Fruit fly (Drosophila melanogaster) whole organism, embryonic: ENCODE results near the gene CG14330.

Experiments
- Aef1 ChIP-seq: fragments of 200-800 bp; sonication (Bioruptor generic); IDR thresholded peaks from 3 replicates; pipeline ENCODE4 v1.3.6; 2022; ENCODE audit warnings: missing biosample characterization, missing genetic modification characterization
- Awh ChIP-seq: fragments of 200-800 bp; sonication (Bioruptor generic); IDR thresholded peaks from 2 replicates; pipeline ENCODE4, ENCODE4 v1.3.6; 2022; ENCODE audit warnings: missing biosample characterization, missing genetic modification characterization
- Bdp1 ChIP-seq: fragments of 200-800 bp; sonication (Bioruptor generic); optimal IDR thresholded peaks from 3 replicates; lab custom pipeline; 2016; ENCODE audit warnings: missing biosample characterization, missing genetic modification characterization
- CG10267 ChIP-seq: fragments of 200-800 bp; sonication (Bioruptor generic); optimal IDR thresholded peaks from 2 replicates; lab custom pipeline; 2018; ENCODE audit warnings: missing biosample characterization, mild to moderate bottlenecking, missing genetic modification characterization, moderate library complexity
- CG12104 ChIP-seq: fragments of 200-800 bp; sonication (Bioruptor generic); optimal IDR thresholded peaks from 3 replicates; lab custom pipeline; 2016; ENCODE audit warnings: missing biosample characterization, missing genetic modification characterization
- CG12769 ChIP-seq: fragments of 200-800 bp; sonication (Bioruptor generic); optimal IDR thresholded peaks from 2 replicates; lab custom pipeline; 2019; ENCODE audit warnings: missing biosample characterization, mild to moderate bottlenecking, missing genetic modification characterization, moderate library complexity
- CG2116 ChIP-seq: fragments of 200-800 bp; sonication (Bioruptor generic); optimal IDR thresholded peaks from 3 replicates; lab custom pipeline; 2018; ENCODE audit warnings: missing biosample characterization, mild to moderate bottlenecking, missing genetic modification characterization
- CG2889 ChIP-seq: fragments of 200-800 bp; sonication (Bioruptor generic); IDR thresholded peaks from 3 replicates; pipeline ENCODE4 v1.3.6; 2022; ENCODE audit warnings: missing biosample characterization, missing genetic modification characterization
- CG30020 ChIP-seq: fragments of 200-800 bp; optimal IDR thresholded peaks from 2 replicates; lab custom pipeline; 2019; ENCODE audit warnings: missing biosample characterization, mild to moderate bottlenecking, missing genetic modification characterization, moderate library complexity
- CG30431 ChIP-seq: fragments of 200-800 bp; sonication (Bioruptor generic); optimal IDR thresholded peaks from 2 replicates; lab custom pipeline; 2017; ENCODE audit warnings: missing biosample characterization, missing genetic modification characterization
- CG33557 ChIP-seq: fragments of 200-800 bp; sonication (Bioruptor generic); optimal IDR thresholded peaks from 2 replicates; lab custom pipeline; 2019; ENCODE audit warnings: missing biosample characterization, mild to moderate bottlenecking, missing genetic modification characterization, moderate library complexity
- CG34224 ChIP-seq: fragments of 200-800 bp; sonication (Bioruptor generic); IDR thresholded peaks from 3 replicates; pipeline ENCODE4 v1.3.6; 2022; ENCODE audit warnings: missing biosample characterization, missing genetic modification characterization; ENCODE audit not compliant: partially characterized antibody
- CG4730 ChIP-seq: fragments of 200-800 bp; sonication (Bioruptor generic); IDR thresholded peaks from 2 replicates; pipeline ENCODE4 v1.3.6; 2022; ENCODE audit warnings: missing biosample characterization, missing genetic modification characterization
- CG5953 ChIP-seq: fragments of 200-800 bp; sonication (Bioruptor generic); IDR thresholded peaks from 2 replicates; pipeline ENCODE4 v1.3.6; 2022; ENCODE audit warnings: missing biosample characterization, missing genetic modification characterization
- CG6254 ChIP-seq: fragments of 200-800 bp; sonication (Bioruptor generic); optimal IDR thresholded peaks from 3 replicates; lab custom pipeline; 2017; ENCODE audit warnings: mild to moderate bottlenecking, missing biosample characterization, missing genetic modification reagents, missing genetic modification characterization
- CG6683 ChIP-seq: fragments of 200-800 bp; sonication (Bioruptor generic); optimal IDR thresholded peaks from 2 replicates; lab custom pipeline; 2017; ENCODE audit warnings: missing biosample characterization, mild to moderate bottlenecking, missing genetic modification characterization, missing genetic modification reagents
- CG7987 ChIP-seq: fragments of 200-800 bp; sonication (Bioruptor generic); optimal IDR thresholded peaks from 2 replicates; lab custom pipeline; 2018; ENCODE audit warnings: missing biosample characterization, mild to moderate bottlenecking, missing genetic modification characterization, moderate library complexity
- CG8924 ChIP-seq: fragments of 200-800 bp; optimal IDR thresholded peaks from 3 replicates; lab custom pipeline; 2019; ENCODE audit warnings: missing biosample characterization, mild to moderate bottlenecking, missing genetic modification characterization, moderate library complexity
- Camta ChIP-seq: fragments of 200-800 bp; sonication (Bioruptor generic); optimal IDR thresholded peaks from 2 replicates; lab custom pipeline; 2016; ENCODE audit warnings: missing biosample characterization, missing genetic modification characterization
- Ets65A ChIP-seq: fragments of 200-800 bp; sonication (Bioruptor generic); peaks from one replicate; lab custom pipeline; 2016; ENCODE audit warnings: missing biosample characterization, missing genetic modification characterization
- NC2α ChIP-seq: fragments of 200-800 bp; sonication (Bioruptor generic); optimal IDR thresholded peaks from 2 replicates; lab custom pipeline; 2016; ENCODE audit warnings: missing biosample characterization, missing genetic modification characterization
- Stat92E ChIP-seq, 3 experiments: fragments of >200 bp in 2 of 3; fragments of 200-800 bp in 1 of 3; sonication (Bioruptor generic) in 1 of 3; optimal IDR thresholded peaks; 2 replicates each; lab custom pipeline; 2017 to 2019; ENCODE audit warnings: missing biosample characterization in 3 of 3, missing genetic modification characterization in 3 of 3, mild to moderate bottlenecking in 1 of 3, moderate library complexity in 1 of 3
- TFAM ChIP-seq: fragments of 200-800 bp; sonication (Bioruptor generic); optimal IDR thresholded peaks from 2 replicates; lab custom pipeline; 2017; ENCODE audit warnings: missing biosample characterization, missing genetic modification characterization, inconsistent platforms
- Tbp ChIP-seq: fragments of >200 bp; optimal IDR thresholded peaks from 2 replicates; lab custom pipeline; 2018; ENCODE audit warnings: missing biosample characterization, missing genetic modification characterization
- amos ChIP-seq: fragments of 200-800 bp; sonication (Bioruptor generic); IDR thresholded peaks from 2 replicates; pipeline ENCODE4 v1.3.6; 2022; ENCODE audit warnings: missing biosample characterization, missing genetic modification characterization; ENCODE audit not compliant: partially characterized antibody
- bowl ChIP-seq: fragments of 200-800 bp; sonication (Bioruptor generic); IDR thresholded peaks from 2 replicates; pipeline ENCODE4 v1.3.6; 2022; ENCODE audit warnings: missing biosample characterization, missing genetic modification characterization
- cad ChIP-seq: fragments of >200 bp; optimal IDR thresholded peaks from 2 replicates; lab custom pipeline; 2017; ENCODE audit warnings: missing biosample characterization, missing genetic modification characterization
- chinmo ChIP-seq: fragments of 200-800 bp; sonication (Bioruptor generic); IDR thresholded peaks from 4 replicates; pipeline ENCODE4 v1.3.6; 2022; ENCODE audit warnings: missing biosample characterization, missing genetic modification characterization; ENCODE audit not compliant: partially characterized antibody
- emc ChIP-seq: fragments of 200-800 bp; sonication (Bioruptor generic); optimal IDR thresholded peaks from 2 replicates; lab custom pipeline; 2016; ENCODE audit warnings: missing biosample characterization, missing genetic modification characterization
- en ChIP-seq: fragments of 200-800 bp; sonication (Bioruptor generic); optimal IDR thresholded peaks from 2 replicates; lab custom pipeline; 2016; ENCODE audit warnings: missing biosample characterization, missing genetic modification characterization
- eve ChIP-seq, 2 experiments: fragments of >200 bp; optimal IDR thresholded peaks; 2 replicates each; lab custom pipeline; 2017; ENCODE audit warnings: missing biosample characterization in 2 of 2, missing genetic modification characterization in 2 of 2
- exex ChIP-seq: fragments of 200-800 bp; sonication (Bioruptor generic); optimal IDR thresholded peaks from 4 replicates; lab custom pipeline; 2018; ENCODE audit warnings: missing biosample characterization, mild to moderate bottlenecking, missing genetic modification characterization, moderate library complexity
- fd64A ChIP-seq: fragments of 200-800 bp; sonication (Bioruptor generic); optimal IDR thresholded peaks from 3 replicates; lab custom pipeline; 2018; ENCODE audit warnings: missing biosample characterization, mild to moderate bottlenecking, missing genetic modification characterization
- ftz-f1 ChIP-seq: fragments of 200-800 bp; sonication (Bioruptor generic); optimal IDR thresholded peaks from 2 replicates; lab custom pipeline; 2016; ENCODE audit warnings: missing biosample characterization, missing genetic modification characterization
- fu2 ChIP-seq: fragments of 200-800 bp; sonication (Bioruptor generic); optimal IDR thresholded peaks from 2 replicates; lab custom pipeline; 2016; ENCODE audit warnings: missing biosample characterization, missing genetic modification characterization
- gsb ChIP-seq: fragments of 200-800 bp; sonication (Bioruptor generic); IDR thresholded peaks from 2 replicates; pipeline ENCODE4 v1.3.6; 2022; ENCODE audit warnings: missing biosample characterization, missing genetic modification characterization
- hkb ChIP-seq, 2 experiments: fragments of 200-800 bp in 1 of 2; fragments of >200 bp in 1 of 2; sonication (Bioruptor generic) in 1 of 2; IDR thresholded peaks in 1 of 2; optimal IDR thresholded peaks in 1 of 2; 2 replicates each; pipeline versions ENCODE4 v1.3.6 to Lab custom; 2017 to 2022; ENCODE audit warnings: missing biosample characterization in 1 of 2, missing genetic modification characterization in 1 of 2
- prd ChIP-seq, 3 experiments: fragments of >200 bp in 2 of 3; fragments of 200-800 bp in 1 of 3; sonication (Bioruptor generic) in 1 of 3; optimal IDR thresholded peaks in 2 of 3; IDR thresholded peaks in 1 of 3; 2 replicates in 2 of 3; 3 replicates in 1 of 3; pipeline versions ENCODE4 v1.3.6 to Lab custom; 2017 to 2022; ENCODE audit warnings: missing biosample characterization in 1 of 3, missing genetic modification characterization in 1 of 3
- pzg ChIP-seq: fragments of 200-800 bp; sonication (Bioruptor generic); optimal IDR thresholded peaks from 3 replicates; lab custom pipeline; 2018; ENCODE audit warnings: missing biosample characterization, mild to moderate bottlenecking, missing genetic modification characterization, moderate library complexity
- sd ChIP-seq: fragments of 200-800 bp; sonication (Bioruptor generic); optimal IDR thresholded peaks from 3 replicates; lab custom pipeline; 2018; ENCODE audit warnings: missing biosample characterization, mild to moderate bottlenecking, missing genetic modification characterization, moderate library complexity
- sim ChIP-seq: fragments of 200-800 bp; sonication (Bioruptor generic); IDR thresholded peaks from 2 replicates; pipeline ENCODE4 v1.3.6; 2022; ENCODE audit warnings: missing biosample characterization, missing genetic modification characterization
- stwl ChIP-seq: fragments of 200-800 bp; sonication (Bioruptor generic); optimal IDR thresholded peaks from 3 replicates; lab custom pipeline; 2018; ENCODE audit warnings: missing biosample characterization, mild to moderate bottlenecking, missing genetic modification characterization, moderate library complexity
- tx ChIP-seq: fragments of 200-800 bp; sonication (Bioruptor generic); optimal IDR thresholded peaks from 2 replicates; lab custom pipeline; 2016; ENCODE audit warnings: missing biosample characterization, missing genetic modification characterization
- unpg ChIP-seq: fragments of 200-800 bp; sonication (Bioruptor generic); optimal IDR thresholded peaks from 3 replicates; lab custom pipeline; 2018; ENCODE audit warnings: missing biosample characterization, mild to moderate bottlenecking, missing genetic modification characterization, moderate library complexity
- vvl ChIP-seq: fragments of 200-800 bp; sonication (Bioruptor generic); IDR thresholded peaks from 2 replicates; pipeline ENCODE4 v1.3.6; 2022; ENCODE audit warnings: missing biosample characterization, missing genetic modification characterization
- wdn ChIP-seq: fragments of 200-800 bp; sonication (Bioruptor generic); IDR thresholded peaks from 2 replicates; pipeline ENCODE4 v1.3.6; 2022; ENCODE audit warnings: missing biosample characterization, missing genetic modification characterization
- zen ChIP-seq: fragments of 200-800 bp; sonication (Bioruptor generic); optimal IDR thresholded peaks from 3 replicates; lab custom pipeline; 2018; ENCODE audit warnings: missing biosample characterization, mild to moderate bottlenecking, missing genetic modification characterization, moderate library complexity

The CG14330 gene

dm6 chr3R:17448758-17449157 is 7.8 kb downstream of the CG14330 start, which contains the start of gene Eh:
Gene Eh (minus strand): TSS chr3R:17448858.
- no peak for TF ChIP-seq unpg (GFP tag; lab: Kevin White, UChicago)
- no peak for TF ChIP-seq Ets65A (GFP tag; lab: Kevin White, UChicago)
- no peak for TF ChIP-seq CG34224
- TF ChIP-seq emc (GFP tag; lab: Kevin White, UChicago), result no peak
- 0 out of 3 replicates have a peak, but pooled peaks have one; percentile 24 for TF ChIP-seq CG2889 (GFP tag; lab: Robert Waterston, UW)
- TF ChIP-seq ftz-f1, result no peak
- no peak for TF ChIP-seq bowl (GFP tag; lab: Robert Waterston, UW)
- no peak for TF ChIP-seq fu2 (GFP tag; lab: Kevin White, UChicago)

- TF ChIP-seq Bdp1 (GFP tag; lab: Kevin White, UChicago), result no peak
- TF ChIP-seq CG7987, result no peak
- TF ChIP-seq Aef1, result no peak
- peak; percentile 60; the same call in 1 of the 2 replicates for TF ChIP-seq vvl (GFP tag; lab: Robert Waterston, UW)
- peak; percentile 60 for TF ChIP-seq CG12769 (tag; lab: Kevin White, UChicago)
- TF ChIP-seq CG30020 (tag; lab: Kevin White, UChicago), result no peak
- TF ChIP-seq Camta (GFP tag; lab: Kevin White, UChicago), result no peak
- no peak for TF ChIP-seq hkb (optimal IDR thresholded peaks at IDR 0.05; lab: Kevin White, UChicago)
- no peak for TF ChIP-seq hkb (GFP tag; IDR thresholded peaks at IDR 0.05; lab: Robert Waterston, UW)
- TF ChIP-seq exex (tag; lab: Kevin White, UChicago), result no peak
- no peak for TF ChIP-seq eve (GFP tag; optimal IDR thresholded peaks at IDR 0.05; lab: Kevin White, UChicago)
- TF ChIP-seq cad (GFP tag; lab: Kevin White, UChicago), result no peak
- 0 out of 4 replicates have a peak, but pooled peaks have one; percentile 57 for TF ChIP-seq chinmo (GFP tag; lab: Robert Waterston, UW)
- peak; percentile 61 for TF ChIP-seq Awh (GFP tag; lab: Robert Waterston, UW)
- TF ChIP-seq sd, result peak; percentile 74
- no peak for TF ChIP-seq CG5953 (GFP tag; lab: Robert Waterston, UW)
- no peak for TF ChIP-seq CG4730 (GFP tag; lab: Robert Waterston, UW)
- no peak for TF ChIP-seq Tbp (GFP tag; lab: Kevin White, UChicago)
- no peak for TF ChIP-seq CG12104 (GFP tag; lab: Kevin White, UChicago)
- TF ChIP-seq Stat92E (GFP tag; optimal IDR thresholded peaks at IDR 0.05; lab: Kevin White, UChicago), result no peak
- TF ChIP-seq tx (GFP tag; lab: Kevin White, UChicago), result no peak
- no peak for TF ChIP-seq zen (tag; lab: Kevin White, UChicago)
- no peak for TF ChIP-seq wdn (GFP tag; lab: Robert Waterston, UW)
- no peak for TF ChIP-seq prd (optimal IDR thresholded peaks at IDR 0.05; lab: Kevin White, UChicago)
- TF ChIP-seq prd (GFP tag; IDR thresholded peaks at IDR 0.05; lab: Robert Waterston, UW), result no peak
- no peak for TF ChIP-seq CG2116
Measured at dm6 chr3R:17447615-17448014, 9.0 kb downstream of the CG14330 start.

dm6 chr3R:17440628-17441027 is 15.9 kb downstream of the CG14330 start, which contains the start of gene CG14331:
Gene CG14331 (minus strand): TSS chr3R:17440728.
- no peak for TF ChIP-seq NC2α (GFP tag; lab: Kevin White, UChicago)
- TF ChIP-seq en (GFP tag; lab: Kevin White, UChicago), result no peak
- no peak for TF ChIP-seq pzg
- TF ChIP-seq sim (GFP tag; lab: Robert Waterston, UW), result no peak

- TF ChIP-seq gsb (GFP tag; lab: Robert Waterston, UW), result no peak
- TF ChIP-seq en (GFP tag; lab: Kevin White, UChicago), result no peak
- TF ChIP-seq fd64A, result no peak
- TF ChIP-seq CG8924, result no peak
- TF ChIP-seq CG10267 (tag; lab: Kevin White, UChicago), result no peak
- no peak for TF ChIP-seq amos
- TF ChIP-seq CG30431 (GFP tag; lab: Kevin White, UChicago), result no peak
- TF ChIP-seq CG6254 (GFP tag; lab: Kevin White, UChicago), result no peak
- no peak for TF ChIP-seq TFAM
- TF ChIP-seq CG6683 (GFP tag; lab: Kevin White, UChicago), result no peak
- no peak for TF ChIP-seq stwl
- no peak for TF ChIP-seq CG33557 (GFP tag; lab: Kevin White, UChicago)
Measured at dm6 chr3R:17434330-17434729, 22.2 kb downstream of the CG14330 start, which contains the start of gene CG44090. Gene CG44090 (minus strand): TSS chr3R:17434430.
